Worm (Caenorhabditis elegans): ENCODE results near the gene klo-1.

DNA sequence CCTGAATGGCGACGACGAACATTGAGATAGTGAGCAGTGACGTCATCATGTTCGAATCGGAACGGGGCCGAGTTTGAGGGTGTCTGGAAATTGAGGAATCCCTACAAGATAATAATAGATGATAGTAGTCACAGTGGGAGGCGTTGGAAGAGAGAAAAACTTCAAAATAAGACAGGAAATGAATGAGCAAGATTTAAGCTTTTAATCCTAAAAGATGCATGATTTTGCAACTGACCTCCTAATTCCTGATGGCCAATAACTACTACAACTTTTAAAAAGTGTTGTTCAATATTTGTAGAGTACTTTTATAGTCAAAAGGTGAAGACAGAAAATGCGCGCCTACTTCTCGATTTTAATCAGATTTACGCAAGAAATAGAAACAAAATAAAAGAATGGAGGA, 49.7 kb downstream of the klo-1 start, which contains the start of gene flp-13:
- no peak for TF ChIP-seq ztf-29 (GFP tag; IDR thresholded peaks at IDR 0.05)
- TF ChIP-seq ref-1 (GFP tag; conservative IDR thresholded peaks at IDR 0.05) = no peak
